Worm (Caenorhabditis elegans): ENCODE measurements around the gene lips-2.

The lips-2 gene

DNA sequence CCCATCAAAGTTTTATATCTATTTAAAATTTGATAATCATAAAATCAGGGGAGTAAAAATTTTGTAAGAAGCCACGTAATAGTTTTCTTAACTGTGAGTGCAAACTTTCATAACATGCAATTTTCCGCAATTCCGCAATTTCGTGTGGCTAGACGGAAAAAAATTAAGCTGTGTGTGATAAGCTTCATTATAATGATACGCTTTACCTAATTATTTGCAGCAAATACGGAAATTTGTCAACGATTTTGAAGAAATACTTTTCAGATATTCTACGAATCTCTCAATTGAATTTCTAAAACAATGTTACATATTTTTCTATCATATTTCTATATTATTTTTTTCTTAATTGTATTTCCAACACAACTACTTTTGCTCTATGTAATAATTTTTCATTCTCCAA is 46.2 kb downstream of the lips-2 start, which contains the start of gene srd-46:
srd-46 (plus strand) TSS at position 301 of the 400 bp plus-strand sequence.
- TF ChIP-seq hmg-4 (GFP tag; optimal IDR thresholded peaks at IDR 0.05) (no peak), aly-1 (tag; optimal IDR thresholded peaks at IDR 0.05) (no peak), B0310.2 (tag; optimal IDR thresholded peaks at IDR 0.05) (no peak), sea-1 (GFP tag; conservative IDR thresholded peaks at IDR 0.05) (no peak), ceh-36 (tag; optimal IDR thresholded peaks at IDR 0.05) (no peak), ceh-13 (GFP tag; optimal IDR thresholded peaks at IDR 0.05) (no peak), pes-1 (GFP tag; IDR thresholded peaks at IDR 0.05) (no peak), tra-4 (tag; optimal IDR thresholded peaks at IDR 0.05) (no peak), ama-1 (optimal IDR thresholded peaks at IDR 0.05) (no peak), ets-7 (tag; optimal IDR thresholded peaks at IDR 0.05) (no peak), F13C5.2 (tag; optimal IDR thresholded peaks at IDR 0.05) (no peak), flt-1 (GFP tag; IDR thresholded peaks at IDR 0.05) (no peak), tbx-11 (GFP tag; IDR thresholded peaks at IDR 0.05) (no peak), hnd-1 (tag; optimal IDR thresholded peaks at IDR 0.05) (no peak), tbx-37 (GFP tag; conservative IDR thresholded peaks at IDR 0.05) (no peak), scrt-1 (GFP tag; IDR thresholded peaks at IDR 0.05) (no peak)

DNA sequence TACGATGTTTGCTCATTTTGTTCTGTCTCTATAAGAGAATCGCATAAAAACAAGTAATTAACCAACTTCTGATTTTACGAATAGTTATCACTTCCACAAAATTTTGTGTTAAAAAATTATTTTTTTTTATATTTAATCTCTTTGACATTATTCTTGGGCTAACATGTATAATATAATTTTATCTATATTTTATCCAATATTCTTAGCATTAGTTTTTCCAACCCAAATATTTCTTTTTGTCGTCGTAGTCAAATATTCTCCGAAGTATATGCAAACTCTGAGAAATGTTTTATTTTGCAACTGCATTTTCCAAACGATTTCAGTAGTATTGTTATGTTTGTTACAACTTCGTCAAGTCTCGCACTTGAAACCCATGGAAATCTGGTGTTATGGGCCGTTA is 47.9 kb downstream of the lips-2 start, which contains the start of gene srd-47:
srd-47 (plus strand) TSS at position 164 of the 400 bp plus-strand sequence.
- TF ChIP-seq pes-1 (GFP tag; IDR thresholded peaks at IDR 0.05) = no peak
- TF ChIP-seq aly-1 (tag; optimal IDR thresholded peaks at IDR 0.05) = no peak
- no peak for TF ChIP-seq tra-4 (tag; optimal IDR thresholded peaks at IDR 0.05)
- no peak for TF ChIP-seq hmg-4 (GFP tag; optimal IDR thresholded peaks at IDR 0.05)
- TF ChIP-seq ceh-13 (GFP tag; optimal IDR thresholded peaks at IDR 0.05) = no peak
- no peak for TF ChIP-seq F13C5.2 (tag; optimal IDR thresholded peaks at IDR 0.05)
- TF ChIP-seq sea-1 (GFP tag; conservative IDR thresholded peaks at IDR 0.05) = no peak
- TF ChIP-seq tbx-11 (GFP tag; IDR thresholded peaks at IDR 0.05) = no peak
- TF ChIP-seq ceh-36 (tag; optimal IDR thresholded peaks at IDR 0.05) = no peak
- TF ChIP-seq ama-1 (optimal IDR thresholded peaks at IDR 0.05) = no peak
- no peak for TF ChIP-seq flt-1 (GFP tag; IDR thresholded peaks at IDR 0.05)
- TF ChIP-seq hnd-1 (tag; optimal IDR thresholded peaks at IDR 0.05) = no peak

DNA sequence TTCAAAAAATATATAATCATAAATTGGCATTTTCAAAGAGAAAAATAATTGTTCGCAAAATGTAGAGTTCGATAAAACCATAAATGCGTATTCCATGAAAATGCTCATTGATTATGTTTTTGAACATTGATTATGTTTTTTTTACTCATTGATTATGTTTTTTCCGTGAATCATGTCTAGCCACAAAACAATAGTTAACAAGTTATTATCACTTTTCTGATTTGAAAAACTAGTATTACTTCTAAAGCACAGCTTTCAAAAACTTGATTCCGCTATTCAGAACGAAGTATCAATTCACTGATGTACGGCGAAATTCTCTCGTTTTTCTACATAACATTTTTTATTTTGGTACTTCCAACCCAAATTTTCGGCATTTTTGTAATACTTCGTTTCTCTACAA is 50.2 kb downstream of the lips-2 start, which contains the start of gene srd-48:
srd-48 (plus strand) TSS at position 301 of the 400 bp plus-strand sequence.
- TF ChIP-seq flt-1 (GFP tag; IDR thresholded peaks at IDR 0.05) (no peak), aly-1 (tag; optimal IDR thresholded peaks at IDR 0.05) (no peak), pes-1 (GFP tag; IDR thresholded peaks at IDR 0.05) (no peak), ceh-13 (GFP tag; optimal IDR thresholded peaks at IDR 0.05) (no peak), tra-4 (tag; optimal IDR thresholded peaks at IDR 0.05) (no peak), sea-1 (GFP tag; conservative IDR thresholded peaks at IDR 0.05) (no peak), tbx-37 (GFP tag; conservative IDR thresholded peaks at IDR 0.05) (no peak), F13C5.2 (tag; optimal IDR thresholded peaks at IDR 0.05) (no peak), ceh-36 (tag; optimal IDR thresholded peaks at IDR 0.05) (no peak), scrt-1 (GFP tag; IDR thresholded peaks at IDR 0.05) (no peak), hmbx-1 (tag; optimal IDR thresholded peaks at IDR 0.05) (no peak), tbx-11 (GFP tag; IDR thresholded peaks at IDR 0.05) (no peak), B0310.2 (tag; optimal IDR thresholded peaks at IDR 0.05) (no peak), hnd-1 (tag; optimal IDR thresholded peaks at IDR 0.05) (no peak)
